Worm (Caenorhabditis elegans): ENCODE data around the gene Y69A2AR.51.

Gene Y69A2AR.51

ce11 chrIV:2563969-2564368 is 8.2 kb upstream of the Y69A2AR.51 start, which contains the start of gene Y69A2AR.24:
Gene Y69A2AR.24 (minus strand): TSS chrIV:2564069.
- TF ChIP-seq ama-1 (optimal IDR thresholded peaks at IDR 0.05) (no peak), ama-1 (GFP tag; optimal IDR thresholded peaks at IDR 0.05) (no peak), mel-28 (tag; optimal IDR thresholded peaks at IDR 0.05; ENCODE audit: borderline replicate concordance) (no peak), F49E8.2 (tag; optimal IDR thresholded peaks at IDR 0.05; ENCODE audit: insufficient read depth) (no peak), nhr-27 (tag; optimal IDR thresholded peaks at IDR 0.05) (no peak), nhr-179 (tag; optimal IDR thresholded peaks at IDR 0.05) (no peak), ceh-100 (GFP tag; IDR thresholded peaks at IDR 0.05) (no peak), lin-35 (GFP tag; optimal IDR thresholded peaks at IDR 0.05) (no peak), rpc-1 (optimal IDR thresholded peaks at IDR 0.05) (no peak), rpc-1 (tag; optimal IDR thresholded peaks at IDR 0.05) (no peak), lin-54 (GFP tag; optimal IDR thresholded peaks at IDR 0.05) (no peak), snpc-1.1 (tag; optimal IDR thresholded peaks at IDR 0.05; ENCODE audit: insufficient read depth) (no peak), dpff-1 (tag; optimal IDR thresholded peaks at IDR 0.05) (no peak), T26A5.8 (tag; optimal IDR thresholded peaks at IDR 0.05) (no peak), ekl-4 (GFP tag; IDR thresholded peaks at IDR 0.05) (no peak), lin-26 (GFP tag; IDR thresholded peaks at IDR 0.05) (no peak), ztf-25 (GFP tag; IDR thresholded peaks at IDR 0.05) (no peak), F52B5.7 (tag; optimal IDR thresholded peaks at IDR 0.05) (no peak), B0261.1 (tag; optimal IDR thresholded peaks at IDR 0.05) (no peak), Y53G8AR.9 (GFP tag; conservative IDR thresholded peaks at IDR 0.05) (no peak), efl-1 (GFP tag; optimal IDR thresholded peaks at IDR 0.05) (no peak)

- no peak for TF ChIP-seq dox-1 (GFP tag; IDR thresholded peaks at IDR 0.05)
- TF ChIP-seq Y79H2A.3 (GFP tag; conservative IDR thresholded peaks at IDR 0.05) = no peak
- TF ChIP-seq ceh-27 (GFP tag; optimal IDR thresholded peaks at IDR 0.05) = no peak
- TF ChIP-seq F57A8.1 (GFP tag; optimal IDR thresholded peaks at IDR 0.05) = no peak
- no peak for TF ChIP-seq ceh-58 (GFP tag; IDR thresholded peaks at IDR 0.05)
- TF ChIP-seq him-1 (tag; optimal IDR thresholded peaks at IDR 0.05) = no peak
- TF ChIP-seq die-1 (tag; optimal IDR thresholded peaks at IDR 0.05) = no peak
- TF ChIP-seq chd-7 (tag; optimal IDR thresholded peaks at IDR 0.05) = no peak
- no peak for TF ChIP-seq F49E8.2 (tag; optimal IDR thresholded peaks at IDR 0.05; ENCODE audit: insufficient read depth)
- no peak for TF ChIP-seq ztf-18 (tag; optimal IDR thresholded peaks at IDR 0.05)
These were observed 3.9 kb upstream of the Y69A2AR.51 start, which contains the start of the genes Y69A2AR.25 and Y69A2AR.12 for ce11 chrIV:2568267-2568666. Gene Y69A2AR.25 (minus strand): TSS chrIV:2568367. Gene Y69A2AR.12 (plus strand): TSS chrIV:2568614.

ce11 chrIV:2573122-2573521 is 915 bp downstream of the Y69A2AR.51 start:
- no peak for TF ChIP-seq sptf-2 (GFP tag; optimal IDR thresholded peaks at IDR 0.05)
- TF ChIP-seq rec-8 (tag; optimal IDR thresholded peaks at IDR 0.05) = no peak
- peak; percentile 44; the same call in 1 of the 2 replicates for TF ChIP-seq egrh-3 (GFP tag; IDR thresholded peaks at IDR 0.05)
- peak; percentile 84 for TF ChIP-seq zfh-2 (GFP tag; conservative IDR thresholded peaks at IDR 0.05)
- no peak for TF ChIP-seq aptf-2 (GFP tag; conservative IDR thresholded peaks at IDR 0.05)

- no peak for TF ChIP-seq madf-10 (tag; optimal IDR thresholded peaks at IDR 0.05)
- no peak for TF ChIP-seq sdz-38 (tag; optimal IDR thresholded peaks at IDR 0.05)
- no peak for TF ChIP-seq nhr-179 (tag; optimal IDR thresholded peaks at IDR 0.05)
- TF ChIP-seq fkh-3 (tag; optimal IDR thresholded peaks at IDR 0.05) = no peak
- no peak for TF ChIP-seq hmg-1.2 (GFP tag; IDR thresholded peaks at IDR 0.05)
- TF ChIP-seq F52B5.7 (tag; optimal IDR thresholded peaks at IDR 0.05) = no peak
- no peak for TF ChIP-seq ekl-4 (GFP tag; IDR thresholded peaks at IDR 0.05)
- TF ChIP-seq unc-130 (GFP tag; optimal IDR thresholded peaks at IDR 0.05) = no peak
- TF ChIP-seq K11D2.4 (GFP tag; IDR thresholded peaks at IDR 0.05) = no peak
- no peak for TF ChIP-seq F57C9.4 (tag; optimal IDR thresholded peaks at IDR 0.05)
- TF ChIP-seq efl-1 (GFP tag; optimal IDR thresholded peaks at IDR 0.05) = no peak
- TF ChIP-seq xnd-1 (tag; optimal IDR thresholded peaks at IDR 0.05) = no peak
- TF ChIP-seq F10E7.11 (tag; optimal IDR thresholded peaks at IDR 0.05) = no peak
- TF ChIP-seq ceh-58 (GFP tag; IDR thresholded peaks at IDR 0.05) = no peak
- no peak for TF ChIP-seq tlf-1 (GFP tag; optimal IDR thresholded peaks at IDR 0.05)
- no peak for TF ChIP-seq ceh-91 (GFP tag; IDR thresholded peaks at IDR 0.05)
- no peak for TF ChIP-seq attf-6 (GFP tag; IDR thresholded peaks at IDR 0.05)
These were observed 9.3 kb downstream of the Y69A2AR.51 start, which contains the start of gene nhr-242 for ce11 chrIV:2581483-2581882. Gene nhr-242 (minus strand): TSS chrIV:2581583.
